Worm (Caenorhabditis elegans): ENCODE data around the gene srsx-25.

DNA sequence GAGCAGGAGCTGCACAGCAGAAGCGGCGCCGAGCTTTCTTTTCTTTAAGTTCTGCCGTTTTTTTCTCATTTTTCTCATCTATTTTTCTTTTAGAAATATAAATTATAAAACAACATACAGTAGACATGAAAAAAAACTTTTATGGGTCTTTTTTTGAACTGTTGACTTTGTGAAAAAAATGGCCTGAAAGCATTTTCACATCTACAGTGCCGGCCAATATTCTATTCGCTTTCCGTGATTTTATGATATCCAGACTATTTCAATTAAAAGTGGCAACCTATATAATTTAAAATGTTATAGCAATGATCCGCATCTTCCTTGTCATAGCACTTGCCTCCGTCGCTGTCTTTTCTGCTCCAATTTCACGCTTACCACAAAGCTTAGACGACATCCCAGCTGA lies 36.9 kb upstream of the srsx-25 start, which contains the start of gene far-6:
- no peak for TF ChIP-seq mbf-1 (tag; optimal IDR thresholded peaks at IDR 0.05)
- no peak for TF ChIP-seq zag-1 (tag; optimal IDR thresholded peaks at IDR 0.05)

All from whole organism, L2 larva.